Worm (Caenorhabditis elegans) whole organism, early embryonic: ENCODE data around the gene T08G5.3.

Source experiments
- B0310.2 ChIP-seq: sonication (generic microtip); optimal IDR thresholded peaks from 2 replicates; lab custom pipeline; 2016; ENCODE audit warnings: mild to moderate bottlenecking, missing genetic modification characterization, missing compliant biosample characterization
- F13C5.2 ChIP-seq: sonication (generic microtip); optimal IDR thresholded peaks from 2 replicates; lab custom pipeline; 2017; ENCODE audit warnings: mild to moderate bottlenecking, missing genetic modification characterization, inconsistent platforms, missing compliant biosample characterization
- aly-1 ChIP-seq: sonication (generic microtip); optimal IDR thresholded peaks from 2 replicates; lab custom pipeline; 2016; ENCODE audit warnings: missing genetic modification characterization, missing compliant biosample characterization
- ama-1 ChIP-seq: fragments of 150-350 bp; optimal IDR thresholded peaks from 2 replicates; lab custom pipeline; 2014
- ceh-13 ChIP-seq: fragments of 200-800 bp; sonication (Bioruptor generic); optimal IDR thresholded peaks from 2 replicates; lab custom pipeline; 2018; ENCODE audit warnings: mild to moderate bottlenecking, missing genetic modification characterization, missing compliant biosample characterization
- ceh-36 ChIP-seq: sonication (generic microtip); optimal IDR thresholded peaks from 2 replicates; lab custom pipeline; 2016; ENCODE audit warnings: missing genetic modification characterization, inconsistent platforms, missing compliant biosample characterization
- ets-7 ChIP-seq: sonication (generic microtip); optimal IDR thresholded peaks from 2 replicates; lab custom pipeline; 2016; ENCODE audit warnings: missing genotype, missing genetic modification characterization, missing compliant biosample characterization
- flt-1 ChIP-seq: fragments of 200-800 bp; sonication (Bioruptor generic); IDR thresholded peaks from 2 replicates; pipeline ENCODE4 v1.3.6; 2022; ENCODE audit warnings: missing genetic modification characterization, missing compliant biosample characterization
- hmbx-1 ChIP-seq: sonication (generic microtip); optimal IDR thresholded peaks from 2 replicates; lab custom pipeline; 2016; ENCODE audit warnings: mild to moderate bottlenecking, missing genetic modification characterization, missing compliant biosample characterization
- hmg-4 ChIP-seq: fragments of 200-800 bp; sonication (Bioruptor generic); optimal IDR thresholded peaks from 2 replicates; lab custom pipeline; 2018; ENCODE audit warnings: mild to moderate bottlenecking, missing genetic modification characterization, missing compliant biosample characterization
- hnd-1 ChIP-seq: sonication (generic microtip); optimal IDR thresholded peaks from 2 replicates; lab custom pipeline; 2016; ENCODE audit warnings: missing genetic modification characterization, missing compliant biosample characterization
- pes-1 ChIP-seq: fragments of 200-800 bp; sonication (Bioruptor generic); IDR thresholded peaks from 2 replicates; pipeline ENCODE4 v1.3.6; 2022; ENCODE audit warnings: missing genetic modification reagents, missing genetic modification characterization, missing compliant biosample characterization
- scrt-1 ChIP-seq: fragments of 200-800 bp; sonication (Bioruptor generic); IDR thresholded peaks from 2 replicates; pipeline ENCODE4 v1.3.6; 2022; ENCODE audit warnings: missing genetic modification characterization, missing compliant biosample characterization
- sea-1 ChIP-seq: fragments of 200-800 bp; sonication (Bioruptor generic); conservative IDR thresholded peaks from 2 replicates; pipeline ENCODE4 v1.3.6; 2022; ENCODE audit warnings: missing genetic modification characterization, missing compliant biosample characterization
- tbx-11 ChIP-seq: fragments of 200-800 bp; sonication (Bioruptor generic); IDR thresholded peaks from 2 replicates; pipeline ENCODE4 v1.3.6; 2022; ENCODE audit warnings: missing genetic modification characterization, missing compliant biosample characterization
- tbx-37 ChIP-seq: fragments of 200-800 bp; sonication (Bioruptor generic); conservative IDR thresholded peaks from 2 replicates; pipeline ENCODE4 v1.3.6; 2022; ENCODE audit warnings: missing genetic modification reagents, missing genetic modification characterization, missing compliant biosample characterization
- tra-4 ChIP-seq: sonication (generic microtip); optimal IDR thresholded peaks from 2 replicates; lab custom pipeline; 2017; ENCODE audit warnings: missing genetic modification characterization, missing compliant biosample characterization

The T08G5.3 gene

ce11 chrV:13984828-13985227, 42.5 kb downstream of the T08G5.3 start, which contains the start of gene end-1:
end-1 (plus strand) TSS chrV:13985128.
- TF ChIP-seq ets-7 (tag; lab: Kevin White, UChicago), result no peak
- no peak for TF ChIP-seq hnd-1 (tag; lab: Kevin White, UChicago)
- TF ChIP-seq flt-1 (GFP tag; lab: Robert Waterston, UW), result no peak
- no peak for TF ChIP-seq hmbx-1 (tag; lab: Kevin White, UChicago)
- TF ChIP-seq ama-1 (lab: Kevin White, UChicago), result no peak
- TF ChIP-seq scrt-1 (GFP tag; lab: Robert Waterston, UW), result no peak
- TF ChIP-seq tra-4, result no peak
- no peak for TF ChIP-seq aly-1 (tag; lab: Kevin White, UChicago)
- no peak for TF ChIP-seq ceh-13 (GFP tag; lab: Kevin White, UChicago)
- TF ChIP-seq tbx-11 (GFP tag; lab: Robert Waterston, UW), result no peak
- no peak for TF ChIP-seq tbx-37 (GFP tag; lab: Robert Waterston, UW)

- no peak for TF ChIP-seq scrt-1 (GFP tag; lab: Robert Waterston, UW)
- no peak for TF ChIP-seq ceh-36 (tag; lab: Kevin White, UChicago)
- no peak for TF ChIP-seq hmg-4 (GFP tag; lab: Kevin White, UChicago)
- TF ChIP-seq F13C5.2, result no peak
- no peak for TF ChIP-seq ceh-13 (GFP tag; lab: Kevin White, UChicago)
- TF ChIP-seq hnd-1 (tag; lab: Kevin White, UChicago), result no peak
- no peak for TF ChIP-seq ama-1 (lab: Kevin White, UChicago)
- no peak for TF ChIP-seq ets-7 (tag; lab: Kevin White, UChicago)
- TF ChIP-seq tbx-11 (GFP tag; lab: Robert Waterston, UW), result no peak
- TF ChIP-seq aly-1 (tag; lab: Kevin White, UChicago), result no peak
These were observed 45.6 kb downstream of the T08G5.3 start for ce11 chrV:13981677-13982076.

- TF ChIP-seq tra-4 (no peak), aly-1 (tag; lab: Kevin White, UChicago) (no peak), ceh-13 (GFP tag; lab: Kevin White, UChicago) (no peak), ama-1 (lab: Kevin White, UChicago) (no peak), pes-1 (GFP tag; lab: Robert Waterston, UW) (no peak), hnd-1 (tag; lab: Kevin White, UChicago) (no peak), tbx-37 (GFP tag; lab: Robert Waterston, UW) (no peak), hmg-4 (GFP tag; lab: Kevin White, UChicago) (no peak), scrt-1 (GFP tag; lab: Robert Waterston, UW) (no peak), hmbx-1 (tag; lab: Kevin White, UChicago) (no peak), F13C5.2 (no peak), ets-7 (tag; lab: Kevin White, UChicago) (no peak), tbx-11 (GFP tag; lab: Robert Waterston, UW) (no peak), B0310.2 (no peak), flt-1 (GFP tag; lab: Robert Waterston, UW) (no peak), sea-1 (GFP tag; lab: Robert Waterston, UW) (no peak)
These were observed 46.5 kb downstream of the T08G5.3 start, which contains the start of gene eol-1 for ce11 chrV:13980807-13981206. eol-1 (minus strand) TSS chrV:13980907.
